Fruit fly (Drosophila melanogaster): ENCODE measurements around the gene CG33189.

Gene CG33189

DNA sequence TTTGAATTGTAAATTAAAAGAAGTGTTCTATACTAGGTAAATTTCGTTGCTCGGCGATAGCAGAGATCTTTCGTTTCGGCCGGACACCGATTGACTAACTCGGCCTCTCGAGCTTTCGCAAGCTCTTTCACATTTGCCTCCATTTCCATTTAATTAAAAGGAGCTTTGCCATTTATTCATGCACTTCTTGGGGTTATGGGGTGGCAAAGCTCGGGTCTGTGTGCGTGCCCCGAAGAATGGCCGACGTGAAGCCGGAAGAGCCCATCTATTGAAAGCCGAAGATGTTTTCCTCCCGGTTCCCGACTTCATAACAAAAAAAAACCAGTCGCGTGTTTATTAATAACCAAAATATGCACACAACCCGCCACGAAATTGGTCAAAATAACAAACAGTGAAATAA, 19.3 kb upstream of the CG33189 start (continued):
- no peak for TF ChIP-seq sob (GFP tag; IDR thresholded peaks at IDR 0.05)
- no peak for TF ChIP-seq CG34422 (GFP tag; IDR thresholded peaks at IDR 0.05)
- no peak for TF ChIP-seq Rx (GFP tag; IDR thresholded peaks at IDR 0.05)
- no peak for TF ChIP-seq CG6689 (GFP tag; IDR thresholded peaks at IDR 0.05)
- TF ChIP-seq Eip74EF (GFP tag; optimal IDR thresholded peaks at IDR 0.05), result peak in 1 of 2 experiments; percentile 66
- TF ChIP-seq CG13296 (GFP tag; optimal IDR thresholded peaks at IDR 0.05), result peak; percentile 38
- TF ChIP-seq CG17612 (GFP tag; IDR thresholded peaks at IDR 0.05), result no peak
- TF ChIP-seq Drgx (GFP tag; IDR thresholded peaks at IDR 0.05), result no peak
- no peak for TF ChIP-seq CG16863 (GFP tag; optimal IDR thresholded peaks at IDR 0.05)
- peak; percentile 10 for TF ChIP-seq CG15514 (GFP tag; optimal IDR thresholded peaks at IDR 0.05)
- no peak for TF ChIP-seq CG12219 (GFP tag; optimal IDR thresholded peaks at IDR 0.05)
- TF ChIP-seq HmgD (GFP tag; optimal IDR thresholded peaks at IDR 0.05), result no peak
- no peak for TF ChIP-seq NC2α (GFP tag; optimal IDR thresholded peaks at IDR 0.05)
- TF ChIP-seq fd102C (GFP tag; optimal IDR thresholded peaks at IDR 0.05), result no peak
- TF ChIP-seq CG6791 (GFP tag; IDR thresholded peaks at IDR 0.05; ENCODE audit: partially characterized antibody), result no peak
- TF ChIP-seq CG15696 (tag; optimal IDR thresholded peaks at IDR 0.05), result no peak
- no peak for TF ChIP-seq CG14860 (GFP tag; IDR thresholded peaks at IDR 0.05; ENCODE audit: partially characterized antibody)
- TF ChIP-seq pb (GFP tag; optimal IDR thresholded peaks at IDR 0.05), result no peak
- no peak for TF ChIP-seq cato (GFP tag; optimal IDR thresholded peaks at IDR 0.05; ENCODE audit: borderline replicate concordance)
- peak; percentile 16 for TF ChIP-seq Ets97D (GFP tag; optimal IDR thresholded peaks at IDR 0.05)
- TF ChIP-seq CG13894 (tag; optimal IDR thresholded peaks at IDR 0.05), result peak; percentile 90
- no peak for TF ChIP-seq CG3847 (GFP tag; IDR thresholded peaks at IDR 0.05)
- TF ChIP-seq CG12769 (tag; optimal IDR thresholded peaks at IDR 0.05), result peak; percentile 54
- TF ChIP-seq CG7987 (GFP tag; optimal IDR thresholded peaks at IDR 0.05), result peak; percentile 12
- TF ChIP-seq CG9215 (GFP tag; IDR thresholded peaks at IDR 0.05), result no peak
- TF ChIP-seq jing (GFP tag; optimal IDR thresholded peaks at IDR 0.05), result no peak
- TF ChIP-seq CG15011 (GFP tag; optimal IDR thresholded peaks at IDR 0.05), result no peak
- no peak for TF ChIP-seq Meics (GFP tag; optimal IDR thresholded peaks at IDR 0.05)
- TF ChIP-seq vvl (GFP tag; IDR thresholded peaks at IDR 0.05), result peak; percentile 54; the same call in 1 of the 2 replicates
- TF ChIP-seq Antp (GFP tag; optimal IDR thresholded peaks at IDR 0.05), result no peak
- no peak for TF ChIP-seq CG9817 (tag; optimal IDR thresholded peaks at IDR 0.05)
- TF ChIP-seq pzg (GFP tag; optimal IDR thresholded peaks at IDR 0.05), result peak; percentile 3
- no peak for TF ChIP-seq CG4360 (GFP tag; IDR thresholded peaks at IDR 0.05)
- no peak for TF ChIP-seq row (GFP tag; IDR thresholded peaks at IDR 0.05)
- no peak for TF ChIP-seq Ada2b (GFP tag; IDR thresholded peaks at IDR 0.05)
- no peak for TF ChIP-seq CG1792 (GFP tag; optimal IDR thresholded peaks at IDR 0.05)
- TF ChIP-seq slp2 (GFP tag; optimal IDR thresholded peaks at IDR 0.05), result no peak
- TF ChIP-seq Med (GFP tag), result peak; percentile 72
- no peak for TF ChIP-seq CG4282 (GFP tag; optimal IDR thresholded peaks at IDR 0.05)
- no peak for TF ChIP-seq CG7963 (GFP tag; IDR thresholded peaks at IDR 0.05; ENCODE audit: partially characterized antibody)
- TF ChIP-seq gsb (GFP tag; IDR thresholded peaks at IDR 0.05), result no peak
- peak; percentile 6 for TF ChIP-seq scrt (GFP tag; optimal IDR thresholded peaks at IDR 0.05)
- TF ChIP-seq CG10959 (GFP tag; IDR thresholded peaks at IDR 0.05), result no peak
- TF ChIP-seq H2.0 (GFP tag; IDR thresholded peaks at IDR 0.05), result no peak
- TF ChIP-seq Dp (GFP tag; optimal IDR thresholded peaks at IDR 0.05), result no peak
- no peak for TF ChIP-seq sna (GFP tag; IDR thresholded peaks at IDR 0.05; ENCODE audit: partially characterized antibody)
- TF ChIP-seq Hr78 (GFP tag; optimal IDR thresholded peaks at IDR 0.05), result peak in 1 of 2 experiments; percentile 65
- TF ChIP-seq oc (tag; optimal IDR thresholded peaks at IDR 0.05), result no peak
- no peak for TF ChIP-seq insv (GFP tag; optimal IDR thresholded peaks at IDR 0.05)
- TF ChIP-seq Neu2 (GFP tag; optimal IDR thresholded peaks at IDR 0.05; ENCODE audit: borderline replicate concordance), result no peak
- TF ChIP-seq CG7372 (GFP tag; IDR thresholded peaks at IDR 0.05), result no peak

All from whole organism, embryonic.